Fruit fly (Drosophila melanogaster) whole organism, embryonic: ENCODE measurements around the gene CG14269.
A peak's percentile ranks its signal among the peaks of the same experiment; 100 is the strongest.

Experiments used
- CoRest ChIP-seq: fragments of 200-800 bp; sonication (Bioruptor generic); optimal IDR thresholded peaks from 3 replicates; lab custom pipeline; 2018; ENCODE audit warnings: missing biosample characterization, mild to moderate bottlenecking, missing genetic modification characterization, moderate library complexity
- Hmx ChIP-seq: fragments of 200-800 bp; sonication (Bioruptor generic); optimal IDR thresholded peaks from 2 replicates; lab custom pipeline; 2016; ENCODE audit warnings: missing biosample characterization, missing genetic modification characterization
- Xbp1 ChIP-seq: fragments of 200-800 bp; sonication (Bioruptor generic); optimal IDR thresholded peaks from 3 replicates; lab custom pipeline; 2016; ENCODE audit warnings: missing biosample characterization, mild to moderate bottlenecking, missing genetic modification characterization
- wor ChIP-seq: fragments of 200-800 bp; sonication (Bioruptor generic); IDR thresholded peaks from 2 replicates; pipeline ENCODE4 v1.3.6; 2022; ENCODE audit warnings: missing biosample characterization, missing genetic modification characterization

- TF ChIP-seq Xbp1 (peak; percentile 58), CoRest (tag; lab: Kevin White, UChicago) (peak; percentile 83), Hmx (GFP tag; lab: Kevin White, UChicago) (no peak), wor (GFP tag; lab: Robert Waterston, UW) (0 out of 2 replicates have a peak, but pooled peaks have one; percentile 25)
Measured at dm6 chrX:3414003-3414767, 21.4 kb downstream of the CG14269 start.
